Worm (Caenorhabditis elegans): ENCODE data around the gene R144.12.

The R144.12 gene

DNA sequence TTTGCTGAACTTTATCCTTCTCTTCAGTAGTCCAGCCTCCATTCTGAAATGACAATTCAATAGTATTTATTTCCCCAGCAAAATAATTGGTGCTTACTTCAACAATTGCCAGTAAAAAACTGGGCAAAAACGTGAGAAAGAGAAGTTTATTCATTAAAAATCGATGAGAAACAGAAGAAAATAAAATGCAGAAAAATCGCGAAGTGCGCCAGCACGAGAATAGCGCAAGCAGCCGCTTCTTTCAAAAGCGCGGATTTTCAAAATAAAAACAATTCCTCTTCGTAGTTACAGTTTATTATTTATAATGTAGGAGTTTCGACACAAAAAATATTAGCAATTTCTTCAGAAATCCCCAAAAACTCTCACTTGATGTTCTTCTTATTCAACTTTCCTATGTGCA is 43.9 kb downstream of the R144.12 start, which contains the start of gene C27F2.9 (continued):
- peak; percentile 67; the same call in 1 of the 2 replicates for TF ChIP-seq ceh-100 (GFP tag; IDR thresholded peaks at IDR 0.05)
- no peak for TF ChIP-seq akir-1 (GFP tag; optimal IDR thresholded peaks at IDR 0.05)
- TF ChIP-seq repo-1 (tag; optimal IDR thresholded peaks at IDR 0.05) = peak; percentile 56
- peak; percentile 55 for TF ChIP-seq ZK185.1 (tag; optimal IDR thresholded peaks at IDR 0.05; ENCODE audit: poor library complexity, severe bottlenecking)
- TF ChIP-seq xnd-1 (tag; optimal IDR thresholded peaks at IDR 0.05) = peak; percentile 67
- peak; percentile 86; the same call in 1 of the 2 replicates for TF ChIP-seq madf-3 (GFP tag; IDR thresholded peaks at IDR 0.05)
- peak; percentile 42; the same call in 1 of the 2 replicates for TF ChIP-seq ztf-6 (GFP tag; IDR thresholded peaks at IDR 0.05)
- TF ChIP-seq attf-3 (GFP tag; conservative IDR thresholded peaks at IDR 0.05) = peak; percentile 77
- TF ChIP-seq ztf-26 (tag; optimal IDR thresholded peaks at IDR 0.05) = peak; percentile 55
- TF ChIP-seq unc-130 (GFP tag; optimal IDR thresholded peaks at IDR 0.05) = peak; percentile 48
- TF ChIP-seq mcd-1 (GFP tag; IDR thresholded peaks at IDR 0.05) = peak; percentile 90
- TF ChIP-seq bed-1 (GFP tag; IDR thresholded peaks at IDR 0.05) = no peak
- peak; percentile 77 for TF ChIP-seq lsl-1 (GFP tag; optimal IDR thresholded peaks at IDR 0.05)
- TF ChIP-seq pha-4 (tag; optimal IDR thresholded peaks at IDR 0.05) = peak; percentile 20
- TF ChIP-seq ama-1 (optimal IDR thresholded peaks at IDR 0.05) = no peak
- TF ChIP-seq ama-1 (GFP tag; optimal IDR thresholded peaks at IDR 0.05) = peak in 1 of 2 experiments; percentile 27
- peak; percentile 67 for TF ChIP-seq hmg-1.2 (GFP tag; IDR thresholded peaks at IDR 0.05)
- no peak for TF ChIP-seq unc-62 (GFP tag; optimal IDR thresholded peaks at IDR 0.05)
- 0 out of 2 replicates have a peak, but pooled peaks have one; percentile 34 for TF ChIP-seq C06A6.2 (GFP tag; conservative IDR thresholded peaks at IDR 0.05)
- TF ChIP-seq snpc-3.4 (tag; optimal IDR thresholded peaks at IDR 0.05) = peak; percentile 69
- peak; percentile 82 to 98 (median 87) for TF ChIP-seq lin-35 (GFP tag; optimal IDR thresholded peaks at IDR 0.05)
- TF ChIP-seq F23B12.7 (tag; optimal IDR thresholded peaks at IDR 0.05; ENCODE audit: insufficient read depth) = peak; percentile 24
- TF ChIP-seq K11D2.4 (GFP tag; IDR thresholded peaks at IDR 0.05) = peak; percentile 83
- TF ChIP-seq ztf-3 (GFP tag; optimal IDR thresholded peaks at IDR 0.05) = no peak
- peak; percentile 61; the same call in 1 of the 2 replicates for TF ChIP-seq ceh-91 (GFP tag; IDR thresholded peaks at IDR 0.05)
- peak; percentile 70 for TF ChIP-seq him-1 (tag; optimal IDR thresholded peaks at IDR 0.05)
- TF ChIP-seq snpc-1.3 (tag; optimal IDR thresholded peaks at IDR 0.05; ENCODE audit: insufficient read depth) = peak; percentile 54
- peak; percentile 52 for TF ChIP-seq nhr-80 (tag; optimal IDR thresholded peaks at IDR 0.05)
- peak; percentile 62 for TF ChIP-seq D2030.7 (GFP tag; IDR thresholded peaks at IDR 0.05)
- peak; percentile 100 for TF ChIP-seq lin-54 (GFP tag; optimal IDR thresholded peaks at IDR 0.05)
- peak; percentile 93 for TF ChIP-seq efl-1 (GFP tag; optimal IDR thresholded peaks at IDR 0.05)
- TF ChIP-seq ztf-18 (tag; optimal IDR thresholded peaks at IDR 0.05) = peak; percentile 98
- no peak; the same call in 1 of the 2 replicates for TF ChIP-seq lir-1 (GFP tag; conservative IDR thresholded peaks at IDR 0.05)
- peak in 1 of 2 experiments; percentile 22 for TF ChIP-seq let-607 (tag; optimal IDR thresholded peaks at IDR 0.05)
- no peak; the same call in 1 of the 2 replicates for TF ChIP-seq madf-8 (GFP tag; conservative IDR thresholded peaks at IDR 0.05)
- peak; percentile 95 for TF ChIP-seq Y53G8AR.9 (GFP tag; conservative IDR thresholded peaks at IDR 0.05)
- peak; percentile 83 for TF ChIP-seq tlf-1 (GFP tag; optimal IDR thresholded peaks at IDR 0.05)
- no peak for TF ChIP-seq F57A8.1 (GFP tag; optimal IDR thresholded peaks at IDR 0.05)
- TF ChIP-seq lin-40 (tag; optimal IDR thresholded peaks at IDR 0.05) = peak; percentile 86

DNA sequence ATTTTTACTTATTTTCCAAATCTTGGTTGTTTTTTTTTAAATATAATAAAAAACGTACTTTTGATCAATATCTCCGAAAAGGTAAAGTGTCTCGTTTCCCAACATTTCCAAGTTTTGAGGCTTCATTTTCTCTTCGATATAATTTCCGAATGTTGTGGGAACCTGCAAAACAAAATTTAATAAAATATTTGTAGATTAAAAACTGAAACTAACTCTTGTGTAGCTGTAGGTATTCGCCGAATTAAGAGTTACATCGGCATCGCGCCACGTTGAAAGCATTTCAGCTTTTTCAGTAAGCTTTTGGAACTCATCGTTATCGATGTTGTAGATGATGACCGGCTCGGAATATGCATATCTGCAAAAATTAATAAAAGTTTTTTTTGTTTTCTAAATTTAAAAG is 44.4 kb downstream of the R144.12 start, which contains the start of gene vps-22:
Gene vps-22 (minus strand): TSS at position 101 of the 400 bp plus-strand sequence.
- no peak for TF ChIP-seq ets-4 (GFP tag; optimal IDR thresholded peaks at IDR 0.05)
- no peak for TF ChIP-seq nfya-2 (GFP tag; IDR thresholded peaks at IDR 0.05)
- no peak for TF ChIP-seq hlh-26 (GFP tag; conservative IDR thresholded peaks at IDR 0.05)
- TF ChIP-seq F57C9.4 (tag; optimal IDR thresholded peaks at IDR 0.05) = no peak
- no peak for TF ChIP-seq mxl-1 (tag; optimal IDR thresholded peaks at IDR 0.05)
- TF ChIP-seq nfya-1 (tag; optimal IDR thresholded peaks at IDR 0.05; ENCODE audit: borderline replicate concordance, insufficient read depth) = no peak
